Worm (Caenorhabditis elegans): ENCODE data around the gene dhs-19.
"Not testable (repeated sequence)": the region's sequence is repeated elsewhere in the genome, so short reads cannot be mapped to it uniquely, and the experiment has no call there.

The dhs-19 gene

DNA sequence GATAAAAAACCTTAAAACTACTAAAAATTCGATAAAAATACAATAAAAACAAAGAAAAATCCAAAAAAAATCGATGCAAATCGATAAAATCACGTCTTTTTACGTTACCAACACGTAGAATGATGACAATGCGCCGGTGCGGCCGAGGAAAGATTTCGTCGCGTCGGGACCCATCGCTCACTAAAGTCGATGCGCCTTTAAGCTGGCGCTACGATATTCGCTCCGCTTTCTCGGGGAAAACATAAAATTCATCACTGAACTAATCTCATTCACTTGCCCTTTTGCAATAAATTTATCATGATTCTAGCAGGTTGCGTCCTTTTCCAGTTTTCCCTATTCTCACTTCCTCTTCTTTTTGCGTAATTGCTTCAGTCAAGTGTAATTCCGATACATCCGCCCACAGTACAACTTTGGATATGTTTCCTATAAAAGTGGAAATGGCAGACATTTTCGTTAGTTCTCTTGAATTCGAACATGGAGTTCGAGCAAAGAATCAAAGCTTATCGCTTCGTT is 6.6 kb downstream of the dhs-19 start, which contains the start of gene col-157:
TSS of gene col-157 (plus strand) at position 463 of the 513 bp plus-strand sequence.
- TF ChIP-seq mab-5 (tag; optimal IDR thresholded peaks at IDR 0.05); lsy-2 (tag; optimal IDR thresholded peaks at IDR 0.05); ces-1 (GFP tag; optimal IDR thresholded peaks at IDR 0.05): not testable (repeated sequence)

DNA sequence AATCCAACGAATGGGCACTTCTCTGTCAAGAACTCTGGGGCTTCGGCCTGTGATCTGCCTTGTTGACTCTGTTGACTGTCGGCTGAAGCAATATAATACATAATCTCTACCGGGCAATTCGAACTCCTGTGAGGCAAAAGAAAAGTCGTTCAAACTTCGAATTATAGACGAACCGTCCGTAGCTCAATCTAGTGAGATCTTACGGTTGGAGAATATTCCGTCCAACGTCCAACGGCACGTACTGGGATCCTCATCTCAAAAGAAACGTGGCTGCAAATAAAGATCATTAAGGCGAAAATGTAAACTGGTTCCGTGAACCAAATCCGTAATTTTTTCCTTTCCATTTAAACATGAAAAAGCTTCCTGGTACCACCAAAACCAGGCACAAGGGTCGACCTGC is 9.5 kb downstream of the dhs-19 start, which contains the start of gene T11F9.14:
TSS of gene T11F9.14 (minus strand) at position 101 of the 400 bp plus-strand sequence.
- not testable (repeated sequence) for TF ChIP-seq lsy-2 (tag; optimal IDR thresholded peaks at IDR 0.05); zip-8 (tag; optimal IDR thresholded peaks at IDR 0.05); drap-1 (GFP tag; optimal IDR thresholded peaks at IDR 0.05)

- TF ChIP-seq elt-1 (tag; optimal IDR thresholded peaks at IDR 0.05; ENCODE audit: borderline replicate concordance, insufficient read depth) (no peak), bed-3 (GFP tag; optimal IDR thresholded peaks at IDR 0.05) (no peak), drap-1 (GFP tag; optimal IDR thresholded peaks at IDR 0.05) (no peak)
Observed at ce11 chrV:11479406-11479805, 10.9 kb downstream of the dhs-19 start, which contains the start of gene T11F9.22. TSS of gene T11F9.22 (plus strand) at chrV:11479706.

- TF ChIP-seq blmp-1 (tag; optimal IDR thresholded peaks at IDR 0.05); nhr-2 (tag; optimal IDR thresholded peaks at IDR 0.05); lin-32 (GFP tag; optimal IDR thresholded peaks at IDR 0.05): not testable (repeated sequence)
Observed at ce11 chrV:11475638-11476037, 14.6 kb downstream of the dhs-19 start, which contains the start of gene T11F9.7. TSS of gene T11F9.7 (plus strand) at chrV:11475938.

DNA sequence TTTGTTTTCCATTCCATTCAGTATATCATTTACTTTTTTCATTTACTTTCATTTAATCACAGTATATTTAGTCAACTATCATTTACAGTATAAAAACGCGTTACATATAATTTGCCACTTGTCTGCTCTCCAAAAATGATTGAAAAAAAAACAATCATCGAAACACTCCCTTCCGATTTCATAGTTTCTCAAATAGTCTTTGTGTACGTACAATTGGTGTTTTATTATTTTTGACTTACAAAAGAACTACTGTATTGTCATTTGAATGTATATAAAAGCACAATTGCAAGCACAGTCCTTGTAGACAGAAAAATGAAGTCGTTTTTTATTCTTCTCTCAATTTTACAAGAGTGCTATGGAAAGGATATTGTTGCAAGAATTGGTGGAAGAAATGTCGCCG is 15.9 kb downstream of the dhs-19 start, which contains the start of gene nas-22:
TSS of gene nas-22 (plus strand) at position 301 of the 400 bp plus-strand sequence.
- no peak for TF ChIP-seq lin-32 (GFP tag; optimal IDR thresholded peaks at IDR 0.05)
- no peak for TF ChIP-seq nhr-76 (tag; optimal IDR thresholded peaks at IDR 0.05)
- no peak for TF ChIP-seq ceh-83 (GFP tag; optimal IDR thresholded peaks at IDR 0.05)
- TF ChIP-seq tbx-8 (GFP tag; optimal IDR thresholded peaks at IDR 0.05), result no peak
- no peak for TF ChIP-seq cnd-1 (tag; optimal IDR thresholded peaks at IDR 0.05)
- no peak for TF ChIP-seq unc-62 (GFP tag; optimal IDR thresholded peaks at IDR 0.05)
- no peak for TF ChIP-seq pha-4 (tag; optimal IDR thresholded peaks at IDR 0.05)
- TF ChIP-seq sem-2 (GFP tag; optimal IDR thresholded peaks at IDR 0.05), result no peak
- no peak for TF ChIP-seq elt-1 (tag; optimal IDR thresholded peaks at IDR 0.05; ENCODE audit: borderline replicate concordance, insufficient read depth)

- TF ChIP-seq unc-62 (GFP tag; optimal IDR thresholded peaks at IDR 0.05) (no peak), snpc-4 (tag; optimal IDR thresholded peaks at IDR 0.05) (no peak), M03D4.4 (tag; optimal IDR thresholded peaks at IDR 0.05) (no peak), pha-4 (tag; optimal IDR thresholded peaks at IDR 0.05) (no peak), mep-1 (tag; optimal IDR thresholded peaks at IDR 0.05) (no peak), nhr-12 (tag; optimal IDR thresholded peaks at IDR 0.05) (no peak), nhr-76 (tag; optimal IDR thresholded peaks at IDR 0.05) (no peak), bed-3 (GFP tag; optimal IDR thresholded peaks at IDR 0.05) (no peak), mab-5 (tag; optimal IDR thresholded peaks at IDR 0.05) (no peak), mls-2 (tag; optimal IDR thresholded peaks at IDR 0.05) (no peak), nhr-237 (tag; optimal IDR thresholded peaks at IDR 0.05) (no peak), ces-1 (GFP tag; optimal IDR thresholded peaks at IDR 0.05) (no peak), blmp-1 (tag; optimal IDR thresholded peaks at IDR 0.05) (no peak), tbx-8 (GFP tag; optimal IDR thresholded peaks at IDR 0.05) (no peak), unc-39 (tag; optimal IDR thresholded peaks at IDR 0.05) (no peak), unc-120 (tag; optimal IDR thresholded peaks at IDR 0.05; ENCODE audit: poor library complexity, severe bottlenecking) (no peak)
Observed at ce11 chrV:11472209-11472608, 18.1 kb downstream of the dhs-19 start, which contains the start of the genes nas-20 and nas-21. TSS of gene nas-20 (minus strand) at chrV:11472309. TSS of gene nas-21 (plus strand) at chrV:11472564.

ce11 chrV:11470210-11470713 is 20.0 kb downstream of the dhs-19 start, which contains the start of gene aat-6:
TSS of gene aat-6 (minus strand) at chrV:11470663.
- no peak for TF ChIP-seq nhr-28 (tag; optimal IDR thresholded peaks at IDR 0.05)
